Worm (Caenorhabditis elegans) whole organism, early embryonic: ENCODE measurements around the gene F09E5.3.
A peak's percentile ranks its signal among the peaks of the same experiment; 100 is the strongest.

ENCODE experiments used
- B0310.2 ChIP-seq: sonication (generic microtip); optimal IDR thresholded peaks from 2 replicates; lab custom pipeline; 2016; ENCODE audit warnings: mild to moderate bottlenecking, missing genetic modification characterization, missing compliant biosample characterization
- F13C5.2 ChIP-seq: sonication (generic microtip); optimal IDR thresholded peaks from 2 replicates; lab custom pipeline; 2017; ENCODE audit warnings: mild to moderate bottlenecking, missing genetic modification characterization, inconsistent platforms, missing compliant biosample characterization
- aly-1 ChIP-seq: sonication (generic microtip); optimal IDR thresholded peaks from 2 replicates; lab custom pipeline; 2016; ENCODE audit warnings: missing genetic modification characterization, missing compliant biosample characterization
- ama-1 ChIP-seq: fragments of 150-350 bp; optimal IDR thresholded peaks from 2 replicates; lab custom pipeline; 2014
- ceh-13 ChIP-seq: fragments of 200-800 bp; sonication (Bioruptor generic); optimal IDR thresholded peaks from 2 replicates; lab custom pipeline; 2018; ENCODE audit warnings: mild to moderate bottlenecking, missing genetic modification characterization, missing compliant biosample characterization
- ceh-36 ChIP-seq: sonication (generic microtip); optimal IDR thresholded peaks from 2 replicates; lab custom pipeline; 2016; ENCODE audit warnings: missing genetic modification characterization, inconsistent platforms, missing compliant biosample characterization
- ets-7 ChIP-seq: sonication (generic microtip); optimal IDR thresholded peaks from 2 replicates; lab custom pipeline; 2016; ENCODE audit warnings: missing genotype, missing genetic modification characterization, missing compliant biosample characterization
- flt-1 ChIP-seq: fragments of 200-800 bp; sonication (Bioruptor generic); IDR thresholded peaks from 2 replicates; pipeline ENCODE4 v1.3.6; 2022; ENCODE audit warnings: missing genetic modification characterization, missing compliant biosample characterization
- hmbx-1 ChIP-seq: sonication (generic microtip); optimal IDR thresholded peaks from 2 replicates; lab custom pipeline; 2016; ENCODE audit warnings: mild to moderate bottlenecking, missing genetic modification characterization, missing compliant biosample characterization
- hmg-4 ChIP-seq: fragments of 200-800 bp; sonication (Bioruptor generic); optimal IDR thresholded peaks from 2 replicates; lab custom pipeline; 2018; ENCODE audit warnings: mild to moderate bottlenecking, missing genetic modification characterization, missing compliant biosample characterization
- hnd-1 ChIP-seq: sonication (generic microtip); optimal IDR thresholded peaks from 2 replicates; lab custom pipeline; 2016; ENCODE audit warnings: missing genetic modification characterization, missing compliant biosample characterization
- pes-1 ChIP-seq: fragments of 200-800 bp; sonication (Bioruptor generic); IDR thresholded peaks from 2 replicates; pipeline ENCODE4 v1.3.6; 2022; ENCODE audit warnings: missing genetic modification reagents, missing genetic modification characterization, missing compliant biosample characterization
- scrt-1 ChIP-seq: fragments of 200-800 bp; sonication (Bioruptor generic); IDR thresholded peaks from 2 replicates; pipeline ENCODE4 v1.3.6; 2022; ENCODE audit warnings: missing genetic modification characterization, missing compliant biosample characterization
- sea-1 ChIP-seq: fragments of 200-800 bp; sonication (Bioruptor generic); conservative IDR thresholded peaks from 2 replicates; pipeline ENCODE4 v1.3.6; 2022; ENCODE audit warnings: missing genetic modification characterization, missing compliant biosample characterization
- tbx-11 ChIP-seq: fragments of 200-800 bp; sonication (Bioruptor generic); IDR thresholded peaks from 2 replicates; pipeline ENCODE4 v1.3.6; 2022; ENCODE audit warnings: missing genetic modification characterization, missing compliant biosample characterization
- tbx-37 ChIP-seq: fragments of 200-800 bp; sonication (Bioruptor generic); conservative IDR thresholded peaks from 2 replicates; pipeline ENCODE4 v1.3.6; 2022; ENCODE audit warnings: missing genetic modification reagents, missing genetic modification characterization, missing compliant biosample characterization
- tra-4 ChIP-seq: sonication (generic microtip); optimal IDR thresholded peaks from 2 replicates; lab custom pipeline; 2017; ENCODE audit warnings: missing genetic modification characterization, missing compliant biosample characterization

Gene F09E5.3

DNA sequence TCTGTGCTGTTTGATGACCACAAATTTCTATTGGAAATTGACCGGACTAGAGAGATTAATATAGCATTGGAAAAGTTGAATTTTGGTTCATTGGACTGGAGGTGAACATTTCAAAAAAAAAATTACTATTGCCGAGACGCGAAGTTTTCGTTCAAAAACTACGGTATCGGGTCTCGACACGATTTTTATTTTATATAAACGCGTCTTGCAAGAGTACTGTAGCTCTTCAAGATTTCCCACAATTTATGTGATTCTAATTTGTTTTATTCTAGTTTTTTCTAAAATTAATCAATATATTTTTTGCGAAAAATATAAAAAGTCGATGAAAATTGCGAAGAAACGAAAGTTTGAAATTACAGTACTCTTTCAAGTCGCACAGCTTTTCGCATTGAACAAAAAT, 3.2 kb upstream of the F09E5.3 start, which contains the start of gene F09E5.12:
F09E5.12 (minus strand) TSS at position 101 of the 400 bp plus-strand sequence.
- TF ChIP-seq sea-1 (GFP tag; lab: Robert Waterston, UW) (no peak), ceh-36 (tag; lab: Kevin White, UChicago) (no peak), scrt-1 (no peak), flt-1 (GFP tag; lab: Robert Waterston, UW) (no peak), hmbx-1 (no peak), hnd-1 (no peak), B0310.2 (tag; lab: Kevin White, UChicago) (no peak), tbx-11 (GFP tag; lab: Robert Waterston, UW) (no peak), ama-1 (lab: Kevin White, UChicago) (no peak)

DNA sequence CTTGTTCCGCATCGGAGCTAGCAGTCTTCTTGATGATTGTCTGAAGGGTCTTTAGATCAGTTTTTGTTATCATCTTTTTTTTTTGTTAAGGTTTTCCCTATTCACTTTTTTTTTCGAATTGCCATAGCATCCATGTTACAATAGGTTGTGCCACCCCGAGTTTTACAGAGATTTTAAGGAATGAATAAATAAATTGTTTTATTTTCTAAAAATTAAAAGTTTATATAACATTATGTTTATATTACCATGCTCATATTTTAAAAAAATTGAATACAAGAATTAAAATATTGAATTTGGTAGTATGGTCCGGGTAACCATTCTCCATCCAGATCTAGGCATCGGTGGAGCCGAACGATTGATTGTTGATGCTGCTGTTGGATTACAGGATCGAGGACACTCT, 1.2 kb downstream of the F09E5.3 start, which contains the start of gene algn-2:
algn-2 (plus strand) TSS at position 301 of the 400 bp plus-strand sequence.
- no peak for TF ChIP-seq hmg-4 (GFP tag; lab: Kevin White, UChicago)
- TF ChIP-seq scrt-1 = no peak
- TF ChIP-seq hnd-1 = no peak
- no peak for TF ChIP-seq ama-1 (lab: Kevin White, UChicago)
- TF ChIP-seq tbx-11 (GFP tag; lab: Robert Waterston, UW) = no peak
- no peak for TF ChIP-seq ceh-36 (tag; lab: Kevin White, UChicago)

DNA sequence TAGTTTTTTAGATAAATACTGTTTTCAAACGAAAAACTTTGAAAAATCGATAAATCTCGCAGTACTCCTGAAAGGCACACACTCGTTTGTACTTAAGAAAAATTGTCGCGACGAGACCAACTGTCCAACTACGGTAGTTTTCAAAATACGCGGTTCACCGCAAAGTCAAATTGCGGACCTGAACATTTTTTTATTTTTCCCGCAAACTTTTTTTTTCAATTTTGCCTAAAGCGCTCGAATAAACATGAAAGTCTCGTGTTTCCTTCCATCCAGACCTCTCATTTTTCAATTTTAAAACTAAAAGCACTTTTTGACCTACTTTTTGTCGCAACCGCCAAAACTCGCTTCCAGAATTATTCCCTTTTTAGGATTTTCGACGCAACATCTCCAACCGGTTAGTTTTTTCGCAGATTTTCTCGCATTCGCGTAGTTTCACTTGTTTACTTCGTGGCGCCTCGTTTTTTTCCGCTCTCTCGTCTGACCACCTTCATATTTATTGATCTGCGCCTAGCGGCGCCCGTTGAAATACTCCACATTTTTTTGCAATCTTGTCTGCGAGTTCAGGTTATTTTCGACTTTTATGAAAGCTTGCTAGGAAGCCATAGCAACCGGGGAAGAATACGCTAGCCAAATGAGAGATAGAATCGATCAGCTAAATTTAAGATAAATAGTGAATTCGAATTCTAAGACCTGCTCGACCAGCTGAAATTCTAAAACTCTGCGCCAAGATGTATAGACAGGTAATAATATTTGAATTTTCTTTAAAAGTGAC, 3.9 kb downstream of the F09E5.3 start, which contains the start of gene prdx-2:
prdx-2 (plus strand) TSS at position 729 of the 772 bp plus-strand sequence.
- TF ChIP-seq aly-1 (tag; lab: Kevin White, UChicago) (no peak), B0310.2 (tag; lab: Kevin White, UChicago) (no peak)

DNA sequence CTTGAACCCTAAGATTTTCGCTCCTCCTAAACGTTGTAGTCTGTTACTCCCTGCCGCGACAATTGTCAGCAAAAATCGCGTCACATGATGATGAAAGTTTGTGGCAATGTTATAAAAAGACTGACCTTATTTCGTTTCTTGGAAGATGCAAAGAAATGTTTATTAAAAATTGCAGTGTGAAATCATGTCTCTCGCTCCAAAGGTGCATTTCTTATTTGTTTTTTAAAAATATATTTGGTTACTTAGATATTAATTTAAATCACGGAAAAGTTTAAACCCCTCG, 4.4 kb downstream of the F09E5.3 start:
- TF ChIP-seq ceh-36 (tag; lab: Kevin White, UChicago) = no peak
- no peak for TF ChIP-seq sea-1 (GFP tag; lab: Robert Waterston, UW)
- TF ChIP-seq aly-1 (tag; lab: Kevin White, UChicago) = no peak
- no peak for TF ChIP-seq pes-1
- TF ChIP-seq ama-1 (lab: Kevin White, UChicago) = no peak
- TF ChIP-seq tra-4 = no peak
- no peak for TF ChIP-seq ceh-13 (GFP tag; lab: Kevin White, UChicago)
- TF ChIP-seq B0310.2 (tag; lab: Kevin White, UChicago) = no peak
- no peak for TF ChIP-seq tbx-37
- no peak for TF ChIP-seq flt-1 (GFP tag; lab: Robert Waterston, UW)
- TF ChIP-seq scrt-1 = no peak

DNA sequence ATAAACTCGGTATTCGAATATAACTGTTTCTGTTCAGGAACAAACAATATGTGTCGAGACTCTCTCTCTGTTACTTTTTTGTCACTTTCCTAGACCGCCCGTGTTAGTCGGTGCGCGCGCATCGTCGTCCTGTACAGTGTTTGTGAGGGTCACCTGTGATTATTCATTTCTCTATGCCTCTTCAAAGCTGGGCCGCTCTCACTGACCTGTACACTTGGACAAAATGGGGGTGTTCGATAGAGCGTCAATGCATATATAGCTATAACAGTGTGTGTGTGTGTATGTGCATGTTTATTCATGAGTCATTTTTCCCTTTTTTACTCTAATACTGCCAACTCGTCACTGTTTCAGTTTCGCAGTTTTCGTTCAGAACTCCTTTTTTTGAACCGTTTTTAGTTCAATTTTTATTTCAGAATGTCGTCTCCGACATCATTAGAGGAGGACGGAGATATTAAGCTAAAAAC, 5.8 kb downstream of the F09E5.3 start, which contains the start of gene pkc-3:
pkc-3 (plus strand) TSS at position 414 of the 464 bp plus-strand sequence.
- TF ChIP-seq hmbx-1 (no peak), hmg-4 (GFP tag; lab: Kevin White, UChicago) (peak; percentile 41)

DNA sequence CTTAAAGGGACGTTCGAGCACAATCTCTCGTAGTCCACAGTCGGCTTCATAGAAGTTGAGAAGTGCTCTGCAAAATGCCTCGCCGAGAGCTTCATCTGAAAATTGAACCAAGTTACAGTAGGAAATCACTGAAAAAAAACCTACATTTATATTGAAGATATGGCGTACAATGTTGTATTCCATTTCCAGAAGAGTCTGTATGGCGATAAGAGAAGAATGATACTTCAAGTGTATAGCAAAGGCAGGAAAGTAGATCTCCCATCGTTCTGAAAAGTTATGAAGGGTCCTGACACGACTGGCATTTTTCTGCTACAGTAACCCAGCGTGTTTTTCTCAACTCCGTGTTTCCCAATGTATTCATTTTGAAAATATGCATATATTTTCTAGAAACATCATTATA, 10.5 kb downstream of the F09E5.3 start:
- no peak for TF ChIP-seq tbx-11 (GFP tag; lab: Robert Waterston, UW)
- TF ChIP-seq ceh-13 (GFP tag; lab: Kevin White, UChicago) = no peak
- no peak for TF ChIP-seq flt-1 (GFP tag; lab: Robert Waterston, UW)
- no peak for TF ChIP-seq ceh-36 (tag; lab: Kevin White, UChicago)
- no peak for TF ChIP-seq hmg-4 (GFP tag; lab: Kevin White, UChicago)
- TF ChIP-seq ama-1 (lab: Kevin White, UChicago) = no peak
- no peak for TF ChIP-seq sea-1 (GFP tag; lab: Robert Waterston, UW)
- no peak for TF ChIP-seq scrt-1

DNA sequence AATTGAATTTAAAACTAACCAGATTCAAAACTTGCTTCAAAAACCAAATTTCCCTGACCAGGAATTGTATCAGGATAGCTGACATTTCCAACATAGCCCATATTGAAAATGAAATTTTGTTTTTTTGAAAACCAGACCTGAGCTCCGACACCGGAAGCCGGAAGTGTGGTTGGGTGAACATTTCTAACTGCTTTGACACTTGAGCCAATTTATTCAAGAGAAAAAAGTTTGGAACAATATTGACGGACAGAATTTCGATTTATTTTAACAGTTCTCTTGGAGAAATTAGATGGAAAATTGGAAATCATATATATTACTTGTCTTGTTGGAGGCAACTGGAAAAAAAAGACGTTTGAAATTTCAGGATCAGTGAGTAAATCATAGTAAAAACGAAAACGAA, 13.4 kb downstream of the F09E5.3 start, which contains the start of gene ccpp-6:
ccpp-6 (minus strand) TSS at position 101 of the 400 bp plus-strand sequence.
- TF ChIP-seq aly-1 (tag; lab: Kevin White, UChicago) = no peak
- no peak for TF ChIP-seq flt-1 (GFP tag; lab: Robert Waterston, UW)
- no peak for TF ChIP-seq hnd-1
- no peak for TF ChIP-seq ets-7
- no peak for TF ChIP-seq tra-4
- no peak for TF ChIP-seq tbx-37
- no peak for TF ChIP-seq ama-1 (lab: Kevin White, UChicago)
- no peak for TF ChIP-seq ceh-36 (tag; lab: Kevin White, UChicago)
- TF ChIP-seq pes-1 = no peak

DNA sequence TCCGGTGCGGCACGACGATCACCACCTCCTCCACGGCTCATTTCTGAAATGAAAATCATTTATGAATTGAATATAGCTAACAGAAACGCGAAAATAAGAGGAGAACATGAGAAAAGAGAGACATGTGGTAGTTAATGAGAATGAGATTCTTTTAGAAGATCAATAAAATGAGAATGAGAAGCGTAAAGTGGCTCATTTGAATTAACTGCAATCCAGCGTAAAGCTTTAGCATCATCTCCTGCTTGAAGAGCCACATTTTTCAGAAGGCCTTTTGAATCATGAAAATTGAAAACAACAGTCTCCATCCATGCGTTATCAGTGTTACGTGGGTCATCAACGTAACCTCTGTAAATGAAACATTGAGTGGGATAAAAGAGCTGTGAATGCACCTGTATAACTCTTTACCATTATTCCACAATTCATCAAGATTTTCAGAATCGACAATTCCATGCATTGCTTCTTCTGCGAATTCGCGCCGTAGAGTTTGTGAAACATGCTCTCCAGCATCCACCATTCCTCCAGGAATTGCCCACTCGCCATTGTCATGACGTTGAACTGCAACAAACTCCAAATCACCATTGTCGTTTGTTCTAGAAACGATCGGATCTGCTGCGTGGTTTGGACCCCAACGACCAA, 15.1 kb downstream of the F09E5.3 start, which contains the start of gene rsp-4:
rsp-4 (minus strand) TSS at position 51 of the 636 bp plus-strand sequence.
- no peak for TF ChIP-seq ceh-36 (tag; lab: Kevin White, UChicago)
- TF ChIP-seq aly-1 (tag; lab: Kevin White, UChicago) = no peak
- TF ChIP-seq sea-1 (GFP tag; lab: Robert Waterston, UW) = no peak
- no peak for TF ChIP-seq pes-1
- no peak for TF ChIP-seq ceh-13 (GFP tag; lab: Kevin White, UChicago)
- TF ChIP-seq flt-1 (GFP tag; lab: Robert Waterston, UW) = no peak
- no peak for TF ChIP-seq ama-1 (lab: Kevin White, UChicago)
- no peak for TF ChIP-seq B0310.2 (tag; lab: Kevin White, UChicago)
- TF ChIP-seq ets-7 = no peak
- TF ChIP-seq scrt-1 = no peak
- no peak for TF ChIP-seq tra-4
- no peak for TF ChIP-seq tbx-11 (GFP tag; lab: Robert Waterston, UW)
- TF ChIP-seq tbx-37 = no peak
- no peak for TF ChIP-seq F13C5.2 (tag; lab: Kevin White, UChicago)
- TF ChIP-seq hmg-4 (GFP tag; lab: Kevin White, UChicago) = no peak
- no peak for TF ChIP-seq hmbx-1
